Worm (Caenorhabditis elegans) whole organism, L1 larva: ENCODE data around the gene acs-15.

Experiments used
- efl-3 ChIP-seq: fragments of 200-800 bp; sonication (Bioruptor generic); optimal IDR thresholded peaks from 2 replicates; lab custom pipeline; 2018; ENCODE audit warnings: mild to moderate bottlenecking, missing genetic modification characterization, missing compliant biosample characterization
- nhr-12 ChIP-seq: sonication (generic microtip); optimal IDR thresholded peaks from 2 replicates; lab custom pipeline; 2017; ENCODE audit warnings: missing biosample characterization, missing genetic modification characterization
- nhr-20 ChIP-seq: sonication (generic microtip); optimal IDR thresholded peaks from 2 replicates; lab custom pipeline; 2016; ENCODE audit warnings: mild to moderate bottlenecking, missing genetic modification characterization, missing compliant biosample characterization

- TF ChIP-seq nhr-12 (tag; lab: Kevin White, UChicago) (no peak), efl-3 (GFP tag; lab: Kevin White, UChicago) (no peak), nhr-20 (tag; lab: Kevin White, UChicago) (no peak)
Observed at ce11 chrII:932718-933117, at the start of gene acs-15.
